1 fruit fly cellular context compared by ENCODE assay signal in genomic region chr3R:11613252-11614036, dm6.
TF ChIP-seq lines count a peak whose summit lies in the region.

No protein-coding gene starts in this region.

TF ChIP-seq in whole organism, embryonic, 481 proteins besides CTCF, POLR2A, EP300 and RAD21 (continued from another document):
- TF ChIP-seq CG6254 (GFP tag; optimal IDR thresholded peaks at IDR 0.05; lab: Kevin White, UChicago): no peak
- TF ChIP-seq Trl (optimal IDR thresholded peaks at IDR 0.05; lab: Kevin White, UChicago): no peak
- TF ChIP-seq Trl (GFP tag; optimal IDR thresholded peaks at IDR 0.05; lab: Kevin White, UChicago): peak; percentile 39
- peak; percentile 24 for TF ChIP-seq Sry-δ (GFP tag; optimal IDR thresholded peaks at IDR 0.05; lab: Kevin White, UChicago)
- TF ChIP-seq CG7928 (GFP tag; optimal IDR thresholded peaks at IDR 0.05; lab: Kevin White, UChicago): no peak
- TF ChIP-seq sqz (GFP tag; optimal IDR thresholded peaks at IDR 0.05; lab: Kevin White, UChicago): no peak
- peak; percentile 52 for TF ChIP-seq yki (optimal IDR thresholded peaks at IDR 0.05; lab: Kevin White, UChicago)
- peak; percentile 67 for TF ChIP-seq CG18262 (tag; optimal IDR thresholded peaks at IDR 0.05; lab: Kevin White, UChicago)
- peak; percentile 69 for TF ChIP-seq lmd (GFP tag; IDR thresholded peaks at IDR 0.05; lab: Robert Waterston, UW)
- TF ChIP-seq CG15269 (tag; optimal IDR thresholded peaks at IDR 0.05; lab: Kevin White, UChicago): peak; percentile 34
- peak; percentile 74 for TF ChIP-seq CG9876 (GFP tag; optimal IDR thresholded peaks at IDR 0.05; lab: Kevin White, UChicago)
- TF ChIP-seq CG7987 (GFP tag; optimal IDR thresholded peaks at IDR 0.05; lab: Kevin White, UChicago): peak; percentile 48
- peak; percentile 4 for TF ChIP-seq Deaf1 (tag; optimal IDR thresholded peaks at IDR 0.05; lab: Kevin White, UChicago)
- TF ChIP-seq eve (GFP tag; optimal IDR thresholded peaks at IDR 0.05; lab: Kevin White, UChicago): peak in 1 of 2 experiments; percentile 18
- peak; percentile 66 for TF ChIP-seq nmo (GFP tag; optimal IDR thresholded peaks at IDR 0.05; lab: Kevin White, UChicago)
- TF ChIP-seq Dfd (GFP tag; optimal IDR thresholded peaks at IDR 0.05; lab: Kevin White, UChicago): no peak
- TF ChIP-seq nerfin-2 (GFP tag; IDR thresholded peaks at IDR 0.05; lab: Robert Waterston, UW; ENCODE audit: partially characterized antibody): no peak
- TF ChIP-seq Ssrp (tag; optimal IDR thresholded peaks at IDR 0.05; lab: Kevin White, UChicago): peak; percentile 45
- TF ChIP-seq Nf-YC (tag; optimal IDR thresholded peaks at IDR 0.05; lab: Kevin White, UChicago): peak; percentile 48
- TF ChIP-seq CG7271 (tag; optimal IDR thresholded peaks at IDR 0.05; lab: Kevin White, UChicago): no peak
- peak; percentile 78 for TF ChIP-seq Hr3 (GFP tag; optimal IDR thresholded peaks at IDR 0.05; lab: Kevin White, UChicago)
- TF ChIP-seq Mrtf (GFP tag; IDR thresholded peaks at IDR 0.05; lab: Robert Waterston, UW): peak; percentile 67; the same call in 2 of the 3 replicates
- TF ChIP-seq CG10431 (GFP tag; optimal IDR thresholded peaks at IDR 0.05; lab: Kevin White, UChicago): no peak
- no peak for TF ChIP-seq aop (GFP tag; IDR thresholded peaks at IDR 0.05; lab: Robert Waterston, UW)
- no peak for TF ChIP-seq CG10565 (GFP tag; optimal IDR thresholded peaks at IDR 0.05; lab: Kevin White, UChicago)
- TF ChIP-seq CG7357 (GFP tag; IDR thresholded peaks at IDR 0.05; lab: Robert Waterston, UW): no peak
- peak; percentile 28 for TF ChIP-seq CG10209 (GFP tag; optimal IDR thresholded peaks at IDR 0.05; lab: Kevin White, UChicago)
- no peak for TF ChIP-seq ato (GFP tag; IDR thresholded peaks at IDR 0.05; lab: Robert Waterston, UW; ENCODE audit: partially characterized antibody)
- TF ChIP-seq scrt (GFP tag; optimal IDR thresholded peaks at IDR 0.05; lab: Kevin White, UChicago): no peak
- peak; percentile 4 for TF ChIP-seq ERR (GFP tag; optimal IDR thresholded peaks at IDR 0.05; lab: Kevin White, UChicago)
- peak; percentile 61 for TF ChIP-seq CG3065 (GFP tag; optimal IDR thresholded peaks at IDR 0.05; lab: Kevin White, UChicago)
- TF ChIP-seq grn (GFP tag; optimal IDR thresholded peaks at IDR 0.05; lab: Kevin White, UChicago): peak; percentile 20
- TF ChIP-seq CG12104 (GFP tag; optimal IDR thresholded peaks at IDR 0.05; lab: Kevin White, UChicago): peak; percentile 14
- peak; percentile 20; the same call in 1 of the 3 replicates for TF ChIP-seq CG14050 (GFP tag; IDR thresholded peaks at IDR 0.05; lab: Robert Waterston, UW)
